Worm (Caenorhabditis elegans) whole organism, L1 larva: ENCODE measurements around the gene T23D5.3.

ENCODE experiments used
- F16B12.6 ChIP-seq: fragments of 150-350 bp; optimal IDR thresholded peaks from 2 replicates; lab custom pipeline; 2014; ENCODE audit warnings: missing biosample characterization, missing genetic modification characterization
- alr-1 ChIP-seq: fragments of 200-800 bp; sonication (Bioruptor generic); optimal IDR thresholded peaks from 2 replicates; lab custom pipeline; 2018; ENCODE audit warnings: borderline replicate concordance, mild to moderate bottlenecking, missing genetic modification characterization, missing compliant biosample characterization
- blmp-1 ChIP-seq: fragments of 150-350 bp; optimal IDR thresholded peaks from 2 replicates; lab custom pipeline; 2014; ENCODE audit warnings: missing biosample characterization, missing genetic modification characterization
- dsc-1 ChIP-seq: sonication (generic microtip); optimal IDR thresholded peaks from 2 replicates; lab custom pipeline; 2016; ENCODE audit warnings: mild to moderate bottlenecking, missing genetic modification characterization, missing compliant biosample characterization
- efl-1 ChIP-seq, 4 experiments: fragments of 150-350 bp; optimal IDR thresholded peaks in 3 of 4; peaks in 1 of 4; 1 replicate in 1 of 4; 2 replicates in 3 of 4; lab custom pipeline; 2014; ENCODE audit warnings: missing biosample characterization in 2 of 4, missing genetic modification characterization in 2 of 4, missing genetic modification reagents in 2 of 4
- elt-3 ChIP-seq, 6 experiments: fragments of 150-350 bp in 1 of 6; sonication (generic microtip); optimal IDR thresholded peaks; 2 replicates each; lab custom pipeline; 2017 to 2018; ENCODE audit warnings: missing biosample characterization in 6 of 6, missing genetic modification characterization in 6 of 6, inconsistent platforms in 1 of 6
- ets-5 ChIP-seq: fragments of 200-800 bp; sonication (Bioruptor generic); IDR thresholded peaks from 2 replicates; pipeline ENCODE4 v1.3.6; 2022; ENCODE audit warnings: missing genetic modification characterization, missing compliant biosample characterization
- fkh-8 ChIP-seq: sonication (generic microtip); optimal IDR thresholded peaks from 2 replicates; lab custom pipeline; 2016; ENCODE audit warnings: mild to moderate bottlenecking, missing genetic modification characterization, missing compliant biosample characterization
- fos-1 ChIP-seq: fragments of 150-350 bp; optimal IDR thresholded peaks from 2 replicates; lab custom pipeline; 2014; ENCODE audit warnings: missing biosample characterization, missing genetic modification characterization
- hlh-17 ChIP-seq: fragments of 200-800 bp; sonication (Bioruptor generic); optimal IDR thresholded peaks from 2 replicates; lab custom pipeline; 2018; ENCODE audit warnings: missing genetic modification characterization, mild to moderate bottlenecking, missing compliant biosample characterization, moderate library complexity, borderline replicate concordance
- hlh-4 ChIP-seq: sonication (generic microtip); optimal IDR thresholded peaks from 2 replicates; lab custom pipeline; 2016; ENCODE audit warnings: mild to moderate bottlenecking, missing genetic modification characterization, missing compliant biosample characterization
- isw-1 ChIP-seq: fragments of 200-800 bp; sonication (Bioruptor generic); IDR thresholded peaks from 2 replicates; pipeline ENCODE4 v1.3.6; 2022; ENCODE audit warnings: missing genetic modification characterization, missing compliant biosample characterization
- jun-1 ChIP-seq: fragments of 150-350 bp; optimal IDR thresholded peaks from 2 replicates; lab custom pipeline; 2014; ENCODE audit warnings: missing biosample characterization, missing genetic modification reagents, missing genetic modification characterization
- lin-13 ChIP-seq: fragments of 150-350 bp; optimal IDR thresholded peaks from 2 replicates; lab custom pipeline; 2014; ENCODE audit warnings: missing biosample characterization, missing genetic modification reagents, missing genetic modification characterization
- lin-15B ChIP-seq: fragments of 150-350 bp; sonication (generic microtip); optimal IDR thresholded peaks from 3 replicates; lab custom pipeline; 2014; ENCODE audit warnings: missing biosample characterization, missing genetic modification characterization
- lin-39 ChIP-seq: fragments of 150-350 bp; optimal IDR thresholded peaks from 2 replicates; lab custom pipeline; 2014; ENCODE audit warnings: missing biosample characterization, missing genetic modification reagents, missing genetic modification characterization
- mab-9 ChIP-seq: fragments of 200-800 bp; sonication (Bioruptor generic); IDR thresholded peaks from 2 replicates; pipeline ENCODE4 v1.3.6; 2022; ENCODE audit warnings: missing genetic modification reagents, missing genetic modification characterization, missing compliant biosample characterization
- nhr-28 ChIP-seq: fragments of 150-350 bp; optimal IDR thresholded peaks from 2 replicates; lab custom pipeline; 2014; ENCODE audit warnings: missing biosample characterization, missing genetic modification characterization
- nhr-71 ChIP-seq: sonication (generic microtip); optimal IDR thresholded peaks from 2 replicates; lab custom pipeline; 2016; ENCODE audit warnings: mild to moderate bottlenecking, missing genetic modification characterization, moderate library complexity, missing compliant biosample characterization
- nhr-76 ChIP-seq: sonication (generic microtip); optimal IDR thresholded peaks from 2 replicates; lab custom pipeline; 2017; ENCODE audit warnings: missing biosample characterization, missing genetic modification characterization
- nhr-84 ChIP-seq: sonication (generic microtip); optimal IDR thresholded peaks from 2 replicates; lab custom pipeline; 2017; ENCODE audit warnings: missing biosample characterization, missing genetic modification characterization
- nhr-85 ChIP-seq: sonication (generic microtip); peaks from one replicate; lab custom pipeline; 2016; ENCODE audit warnings: missing genetic modification characterization, inconsistent platforms, missing compliant biosample characterization
- pag-3 ChIP-seq: sonication (generic microtip); optimal IDR thresholded peaks from 2 replicates; lab custom pipeline; 2017; ENCODE audit warnings: missing genetic modification characterization, mild to moderate bottlenecking, missing compliant biosample characterization, antibody characterized with exemption, borderline replicate concordance; ENCODE audit not compliant: insufficient read depth
- skn-1 ChIP-seq: fragments of 150-350 bp; optimal IDR thresholded peaks from 2 replicates; lab custom pipeline; 2014; ENCODE audit warnings: missing biosample characterization, missing genetic modification characterization
- sox-4 ChIP-seq: sonication (generic microtip); optimal IDR thresholded peaks from 2 replicates; lab custom pipeline; 2016; ENCODE audit warnings: missing genetic modification characterization, missing compliant biosample characterization
- sptf-1 ChIP-seq: fragments of 150-350 bp; optimal IDR thresholded peaks from 2 replicates; lab custom pipeline; 2014; ENCODE audit warnings: missing biosample characterization, missing genetic modification characterization
- tlp-1 ChIP-seq: fragments of 150-350 bp; optimal IDR thresholded peaks from 2 replicates; lab custom pipeline; 2014; ENCODE audit warnings: missing biosample characterization, missing genetic modification characterization
- ztf-11 ChIP-seq, 2 experiments: sonication (generic microtip); optimal IDR thresholded peaks; 2 replicates each; lab custom pipeline; 2016 to 2017; ENCODE audit warnings: missing genetic modification characterization in 2 of 2, missing biosample characterization in 1 of 2, missing compliant biosample characterization in 1 of 2

Gene T23D5.3

DNA sequence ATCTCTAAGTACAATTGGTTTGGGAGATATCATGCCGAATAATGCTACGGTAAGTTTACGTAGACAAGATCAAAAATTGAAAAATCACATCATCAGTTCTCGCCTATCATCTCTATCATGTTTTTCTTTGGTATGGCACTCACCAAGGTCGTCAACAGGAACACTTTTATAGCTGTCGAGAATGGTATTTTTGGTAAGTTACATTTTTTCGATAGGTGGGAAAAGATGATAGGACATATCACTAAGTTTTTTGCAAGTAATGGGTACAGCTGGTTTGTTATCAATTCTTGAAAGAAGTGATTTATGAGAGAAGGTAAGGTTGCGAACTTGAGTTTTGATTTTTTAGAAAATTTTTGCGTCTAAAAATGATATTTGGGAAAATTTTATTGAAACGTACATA lies 25.5 kb downstream of the T23D5.3 start (continued):
- TF ChIP-seq pag-3 (tag; lab: Kevin White, UChicago): peak; percentile 54
- TF ChIP-seq ets-5 (GFP tag; lab: Robert Waterston, UW): no peak
- TF ChIP-seq fos-1 (tag; lab: Kevin White, UChicago): no peak

DNA sequence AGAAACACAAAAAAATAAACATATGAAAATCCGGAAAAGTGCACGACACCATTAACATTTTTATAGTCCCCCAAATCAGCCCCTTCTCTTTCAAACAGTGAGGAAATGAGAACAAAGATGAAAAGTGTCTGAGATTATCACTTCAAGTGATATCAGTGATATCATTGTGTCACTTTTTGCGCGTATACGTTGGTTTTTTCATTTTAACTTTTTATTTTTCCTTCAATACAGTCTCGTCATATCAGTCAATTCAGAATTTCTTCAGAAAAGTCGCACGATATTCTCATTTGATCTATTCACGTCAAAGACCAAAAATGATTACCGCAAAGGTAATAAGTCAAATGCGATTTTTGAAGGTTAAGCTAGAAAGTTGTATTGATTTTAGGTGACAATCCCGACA lies 28.7 kb downstream of the T23D5.3 start, which contains the start of gene twk-34:
twk-34 (plus strand) TSS at position 216 of the 400 bp plus-strand sequence.
- TF ChIP-seq F16B12.6 (tag; lab: Kevin White, UChicago): no peak
- peak in 1 of 6 experiments; percentile 51 for TF ChIP-seq elt-3 (tag; optimal IDR thresholded peaks at IDR 0.05; lab: Kevin White, UChicago)
- TF ChIP-seq hlh-4: no peak
- TF ChIP-seq blmp-1: peak; percentile 5
- TF ChIP-seq efl-1 (optimal IDR thresholded peaks at IDR 0.05; lab: Kevin White, UChicago): no peak
- TF ChIP-seq efl-1 (GFP tag; optimal IDR thresholded peaks at IDR 0.05 in 1 of 2; lab: Kevin White, UChicago): no peak
- no peak for TF ChIP-seq ztf-11 (tag; optimal IDR thresholded peaks at IDR 0.05; lab: Kevin White, UChicago)
- TF ChIP-seq nhr-85 (tag; lab: Kevin White, UChicago): peak; percentile 29
- TF ChIP-seq, all 84 proteins: peak for 3

DNA sequence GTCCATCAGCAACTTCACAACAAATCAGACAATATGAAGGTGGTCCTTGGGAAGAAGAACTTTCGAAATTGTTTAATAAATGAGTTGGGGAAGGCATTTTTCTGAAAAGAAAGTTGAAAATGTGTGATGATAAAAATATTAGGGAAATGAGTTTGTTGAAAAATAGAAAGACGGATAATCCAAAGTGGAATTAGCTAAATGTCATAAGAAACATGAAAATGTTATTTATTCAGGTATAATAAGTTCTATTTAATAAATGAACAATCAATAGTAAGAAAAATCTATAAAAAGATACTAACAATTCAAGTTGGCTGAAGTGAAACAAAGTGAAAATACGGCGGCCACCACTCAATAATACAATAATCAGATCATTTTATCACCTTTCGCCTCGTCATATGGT lies 31.2 kb downstream of the T23D5.3 start, which contains the start of gene nhr-53:
nhr-53 (minus strand) TSS at position 101 of the 400 bp plus-strand sequence.
- TF ChIP-seq hlh-17: no peak
- no peak for TF ChIP-seq efl-1 (optimal IDR thresholded peaks at IDR 0.05; lab: Kevin White, UChicago)
- TF ChIP-seq efl-1 (GFP tag; optimal IDR thresholded peaks at IDR 0.05 in 1 of 2; lab: Kevin White, UChicago): peak in 1 of 2 experiments; percentile 30

DNA sequence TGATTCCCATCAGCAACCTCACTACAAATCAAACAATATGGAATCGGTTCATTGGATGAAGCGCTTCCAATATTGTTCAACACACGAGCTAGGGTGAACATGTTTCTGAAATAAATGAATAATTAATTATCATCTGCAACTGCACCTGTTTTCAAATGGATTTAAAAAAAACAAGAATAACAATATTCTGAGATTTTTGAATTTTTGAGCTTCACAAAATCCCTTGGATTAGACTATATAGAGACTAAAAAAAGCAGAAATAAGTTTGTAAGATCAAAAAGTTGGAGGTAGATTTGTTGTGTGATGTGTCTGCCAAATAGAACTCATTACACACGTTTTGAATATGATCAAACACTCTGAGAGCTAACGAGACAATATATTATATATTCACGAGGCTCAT lies 33.7 kb downstream of the T23D5.3 start, which contains the start of gene nhr-199:
nhr-199 (minus strand) TSS at position 101 of the 400 bp plus-strand sequence.
- TF ChIP-seq nhr-71 (tag; lab: Kevin White, UChicago) (no peak), elt-3 (tag; optimal IDR thresholded peaks at IDR 0.05; lab: Kevin White, UChicago) (no peak), nhr-84 (tag; lab: Kevin White, UChicago) (no peak)

DNA sequence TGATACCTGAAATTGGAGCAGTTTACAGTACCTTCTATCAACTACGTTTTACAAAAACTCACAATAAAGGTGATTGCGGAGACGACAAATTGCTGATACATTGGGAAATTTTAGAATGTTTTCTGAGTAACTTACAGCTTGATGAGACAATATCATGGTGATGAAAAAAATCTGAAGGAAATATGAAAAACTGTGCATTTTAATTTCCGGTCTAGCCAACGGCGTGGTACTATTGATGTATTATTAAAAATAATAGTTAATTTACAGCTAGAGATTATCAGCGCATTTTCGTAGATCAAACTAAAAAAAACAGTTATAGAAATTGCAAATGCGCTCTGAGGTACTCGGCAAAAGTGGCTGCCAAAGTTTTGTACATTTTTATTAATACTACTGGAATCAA lies 35.4 kb downstream of the T23D5.3 start, which contains the start of gene srx-29:
srx-29 (minus strand) TSS at position 101 of the 400 bp plus-strand sequence.
- TF ChIP-seq lin-39 (tag; lab: Kevin White, UChicago) (no peak), tlp-1 (tag; lab: Kevin White, UChicago) (no peak)

DNA sequence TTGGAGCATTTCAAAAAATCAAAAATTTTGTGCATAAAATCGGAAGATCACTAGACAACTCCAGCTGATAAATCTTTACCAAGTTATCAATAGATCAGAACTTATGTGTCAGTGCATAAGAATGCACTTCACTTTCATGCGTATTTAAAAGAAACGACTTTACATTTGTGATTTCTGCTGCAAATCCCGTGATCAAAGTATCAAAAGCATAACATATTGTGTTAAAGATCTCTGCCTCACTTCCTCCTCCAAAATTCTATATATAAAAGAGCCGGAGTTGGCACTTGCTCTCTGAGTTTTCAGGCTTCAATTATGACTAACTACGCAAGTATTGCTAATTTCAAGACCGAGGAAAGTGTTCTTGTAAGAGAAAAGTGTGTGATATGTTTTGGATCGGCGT lies 39.8 kb downstream of the T23D5.3 start, which contains the start of gene nhr-198:
nhr-198 (plus strand) TSS at position 313 of the 400 bp plus-strand sequence.
- peak; percentile 79 for TF ChIP-seq fkh-8 (tag; lab: Kevin White, UChicago)
- TF ChIP-seq nhr-71 (tag; lab: Kevin White, UChicago): peak; percentile 29
- TF ChIP-seq jun-1 (tag; lab: Kevin White, UChicago): no peak
- peak; percentile 28 for TF ChIP-seq sox-4 (tag; lab: Kevin White, UChicago)
- peak; percentile 55 for TF ChIP-seq dsc-1 (tag; lab: Kevin White, UChicago)
- TF ChIP-seq, all 84 proteins: peak for 4

- TF ChIP-seq fos-1 (tag; lab: Kevin White, UChicago) (no peak), isw-1 (GFP tag; lab: Robert Waterston, UW) (no peak), lin-15B (tag; lab: Kevin White, UChicago) (no peak), skn-1 (tag; lab: Kevin White, UChicago) (no peak), F16B12.6 (tag; lab: Kevin White, UChicago) (no peak), lin-13 (no peak), sptf-1 (tag; lab: Kevin White, UChicago) (no peak), nhr-76 (no peak), nhr-28 (tag; lab: Kevin White, UChicago) (no peak), elt-3 (tag; optimal IDR thresholded peaks at IDR 0.05; lab: Kevin White, UChicago) (no peak), alr-1 (tag; lab: Kevin White, UChicago) (no peak), mab-9 (GFP tag; lab: Robert Waterston, UW) (no peak)
- TF ChIP-seq, all 84 proteins: peak for 0
Measured at ce11 chrV:15689952-15690351, 43.5 kb downstream of the T23D5.3 start, which contains the start of gene nhr-268. TSS of gene nhr-268 (plus strand) at chrV:15690252.
